Fruit fly (Drosophila melanogaster): ENCODE results near the gene CG15743.

Gene CG15743

dm6 chrX:13320697-13321445, 35.4 kb downstream of the CG15743 start (continued):
- TF ChIP-seq CHES-1-like (GFP tag; optimal IDR thresholded peaks at IDR 0.05) = no peak
- no peak for TF ChIP-seq Kr (GFP tag; optimal IDR thresholded peaks at IDR 0.05)
- no peak for TF ChIP-seq dimm (GFP tag; IDR thresholded peaks at IDR 0.05)
- TF ChIP-seq odd (GFP tag; optimal IDR thresholded peaks at IDR 0.05) = peak; percentile 17
- no peak for TF ChIP-seq E2f2 (GFP tag; IDR thresholded peaks at IDR 0.05)
- peak; percentile 26 for TF ChIP-seq CG8388 (GFP tag; optimal IDR thresholded peaks at IDR 0.05)
- TF ChIP-seq klu (GFP tag; IDR thresholded peaks at IDR 0.05) = no peak
- no peak for TF ChIP-seq D19B (GFP tag; optimal IDR thresholded peaks at IDR 0.05)
- no peak for TF ChIP-seq CG7745 (tag; optimal IDR thresholded peaks at IDR 0.05)
- TF ChIP-seq CG8359 (GFP tag; optimal IDR thresholded peaks at IDR 0.05; ENCODE audit: borderline replicate concordance) = no peak
- no peak for TF ChIP-seq Myb (GFP tag; optimal IDR thresholded peaks at IDR 0.05)
- no peak for TF ChIP-seq fd102C (GFP tag; optimal IDR thresholded peaks at IDR 0.05)
- no peak for TF ChIP-seq NC2α (GFP tag; optimal IDR thresholded peaks at IDR 0.05)
- TF ChIP-seq Xrp1 (GFP tag; IDR thresholded peaks at IDR 0.05) = no peak
- no peak for TF ChIP-seq CG1792 (GFP tag; optimal IDR thresholded peaks at IDR 0.05)
- TF ChIP-seq CG4360 (GFP tag; IDR thresholded peaks at IDR 0.05) = no peak
- TF ChIP-seq Mes4 (GFP tag; optimal IDR thresholded peaks at IDR 0.05) = no peak
- no peak for TF ChIP-seq psq (GFP tag; optimal IDR thresholded peaks at IDR 0.05)
- TF ChIP-seq CkIIα-i1 (GFP tag; IDR thresholded peaks at IDR 0.05) = no peak
- TF ChIP-seq Lpt (GFP tag; optimal IDR thresholded peaks at IDR 0.05) = no peak
- TF ChIP-seq CG16813 (GFP tag; IDR thresholded peaks at IDR 0.05; ENCODE audit: partially characterized antibody) = no peak
- no peak for TF ChIP-seq CG6683 (GFP tag; optimal IDR thresholded peaks at IDR 0.05)
- no peak for TF ChIP-seq gsb (GFP tag; IDR thresholded peaks at IDR 0.05)
- TF ChIP-seq CG10543 (GFP tag; optimal IDR thresholded peaks at IDR 0.05) = peak; percentile 56
- no peak for TF ChIP-seq amos (GFP tag; IDR thresholded peaks at IDR 0.05; ENCODE audit: partially characterized antibody)
- TF ChIP-seq CG12659 (GFP tag; optimal IDR thresholded peaks at IDR 0.05) = peak; percentile 37
- no peak for TF ChIP-seq Drgx (GFP tag; IDR thresholded peaks at IDR 0.05)
- TF ChIP-seq CG11247 (GFP tag; IDR thresholded peaks at IDR 0.05) = no peak
- TF ChIP-seq CG17829 (tag; optimal IDR thresholded peaks at IDR 0.05) = no peak
- no peak for TF ChIP-seq luna (GFP tag; optimal IDR thresholded peaks at IDR 0.05)
- no peak for TF ChIP-seq her (GFP tag; optimal IDR thresholded peaks at IDR 0.05)
- TF ChIP-seq CG10366 (GFP tag; IDR thresholded peaks at IDR 0.05) = no peak
- TF ChIP-seq CG3726 (GFP tag; IDR thresholded peaks at IDR 0.05) = no peak
- TF ChIP-seq CG30431 (GFP tag; optimal IDR thresholded peaks at IDR 0.05) = no peak
- no peak for TF ChIP-seq CG17186 (GFP tag; optimal IDR thresholded peaks at IDR 0.05)
- peak in 1 of 2 experiments; percentile 23 for TF ChIP-seq Trl (optimal IDR thresholded peaks at IDR 0.05)
- TF ChIP-seq Trl (GFP tag; optimal IDR thresholded peaks at IDR 0.05) = no peak
- no peak for TF ChIP-seq D19A (tag; optimal IDR thresholded peaks at IDR 0.05)
- TF ChIP-seq tx (GFP tag; optimal IDR thresholded peaks at IDR 0.05) = no peak
- TF ChIP-seq CG2712 (tag; optimal IDR thresholded peaks at IDR 0.05) = peak; percentile 39
- no peak for TF ChIP-seq CG4820 (GFP tag; optimal IDR thresholded peaks at IDR 0.05)
- TF ChIP-seq CG11696 (GFP tag; IDR thresholded peaks at IDR 0.05) = no peak
- no peak for TF ChIP-seq scrt (GFP tag; optimal IDR thresholded peaks at IDR 0.05)
- TF ChIP-seq so (GFP tag; IDR thresholded peaks at IDR 0.05) = 0 out of 3 replicates have a peak, but pooled peaks have one; percentile 11
- TF ChIP-seq Dad (GFP tag; optimal IDR thresholded peaks at IDR 0.05) = no peak
- no peak for TF ChIP-seq kay (GFP tag; optimal IDR thresholded peaks at IDR 0.05)
- peak; percentile 54 for TF ChIP-seq Meics (GFP tag; optimal IDR thresholded peaks at IDR 0.05)
- no peak for TF ChIP-seq Poxn (GFP tag; IDR thresholded peaks at IDR 0.05)
- TF ChIP-seq CG2678 (tag; optimal IDR thresholded peaks at IDR 0.05) = peak; percentile 70
- TF ChIP-seq CG14014 (GFP tag; IDR thresholded peaks at IDR 0.05) = no peak
- no peak for TF ChIP-seq CG3847 (GFP tag; IDR thresholded peaks at IDR 0.05)
- TF ChIP-seq CG11723 (GFP tag; optimal IDR thresholded peaks at IDR 0.05) = no peak

Measured in whole organism, embryonic.